Fruit fly (Drosophila melanogaster): Measurements from ENCODE around the gene eEF1gamma.

- no peak for TF ChIP-seq CTCF (optimal IDR thresholded peaks at IDR 0.05)
- TF ChIP-seq CG8478 (optimal IDR thresholded peaks at IDR 0.05) = no peak
Measured at dm6 chr3R:29253874-29254273, 33.9 kb downstream of the eEF1gamma start.
